Fruit fly (Drosophila melanogaster) whole organism: Measurements from ENCODE around the gene stac.
A peak's percentile ranks its signal among the peaks of the same experiment; 100 is the strongest.

Experiments
- CG8478 ChIP-seq: fragments of >200 bp; optimal IDR thresholded peaks from 2 replicates; lab custom pipeline; 2018; ENCODE audit warnings: inconsistent platforms
- Dll ChIP-seq: fragments of >200 bp; optimal IDR thresholded peaks from 2 replicates; lab custom pipeline; 2017
- EcR ChIP-seq, 2 experiments: fragments of >200 bp; optimal IDR thresholded peaks; 2 replicates each; lab custom pipeline; 2017; ENCODE audit warnings: missing biosample characterization in 2 of 2, missing genetic modification characterization in 2 of 2, missing genetic modification reagents in 2 of 2
- pan ChIP-seq: fragments of >200 bp; optimal IDR thresholded peaks from 2 replicates; lab custom pipeline; 2017
- psq ChIP-seq: fragments of >200 bp; optimal IDR thresholded peaks from 2 replicates; lab custom pipeline; 2017
- usp ChIP-seq: fragments of >200 bp; optimal IDR thresholded peaks from 2 replicates; lab custom pipeline; 2017; ENCODE audit warnings: missing biosample characterization, missing genetic modification characterization, mixed read lengths

The stac gene

DNA sequence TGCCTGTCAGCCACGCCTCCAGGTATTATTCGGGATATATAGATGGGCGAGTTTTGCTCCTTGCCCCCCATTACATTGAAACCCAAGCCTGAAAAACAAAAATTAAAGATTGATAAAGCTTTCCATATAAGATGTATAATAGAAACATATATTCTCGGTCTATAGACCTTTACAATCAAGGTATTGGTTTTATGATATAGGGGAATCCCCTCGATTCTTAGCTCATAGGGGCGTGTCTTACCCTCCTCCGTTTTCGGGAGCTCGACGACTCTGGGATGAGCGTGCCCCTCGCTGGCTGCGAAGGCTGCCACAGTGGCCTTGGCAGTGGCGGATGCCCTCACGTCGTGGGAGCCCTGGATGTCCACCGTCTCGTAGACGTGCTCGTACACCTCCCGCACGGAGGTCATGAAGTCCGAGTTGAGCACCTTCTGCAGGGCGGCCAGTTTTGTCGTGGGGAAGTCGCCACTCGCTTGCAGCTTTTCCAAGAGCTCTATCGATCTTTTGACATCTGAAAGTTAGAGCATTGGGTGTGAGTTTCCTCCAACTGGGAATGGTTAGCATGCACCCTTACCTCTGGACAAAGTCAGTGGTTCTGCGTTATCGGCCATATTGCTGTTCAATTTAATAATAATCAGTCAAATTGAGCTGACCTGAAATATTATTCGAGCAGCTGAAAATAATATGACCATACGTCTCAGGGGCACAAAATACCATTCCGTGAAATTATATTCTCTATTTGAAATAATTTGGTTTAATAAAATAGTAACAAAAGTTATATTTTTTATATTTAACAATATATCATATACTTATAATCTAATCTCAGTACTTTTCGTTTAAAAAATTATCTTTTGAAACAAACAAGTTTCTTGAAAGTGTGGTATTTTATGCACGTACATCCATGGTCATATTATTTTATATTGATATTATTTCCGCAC, 9.1 kb downstream of the stac start, which contains the start of the genes veli and PQBP1:
Gene veli, minus strand, starts transcription at position 685 of the 935 bp plus-strand sequence.
Gene PQBP1, plus strand, starts transcription at position 885 of the 935 bp plus-strand sequence.
- TF ChIP-seq psq (lab: Kevin White, UChicago), result no peak
- no peak for TF ChIP-seq usp
- no peak for TF ChIP-seq EcR (GFP tag; optimal IDR thresholded peaks at IDR 0.05; lab: Kevin White, UChicago)
- no peak for TF ChIP-seq Dll (lab: Kevin White, UChicago)
- no peak for TF ChIP-seq CG8478 (lab: Kevin White, UChicago)
- no peak for TF ChIP-seq pan (lab: Kevin White, UChicago)

DNA sequence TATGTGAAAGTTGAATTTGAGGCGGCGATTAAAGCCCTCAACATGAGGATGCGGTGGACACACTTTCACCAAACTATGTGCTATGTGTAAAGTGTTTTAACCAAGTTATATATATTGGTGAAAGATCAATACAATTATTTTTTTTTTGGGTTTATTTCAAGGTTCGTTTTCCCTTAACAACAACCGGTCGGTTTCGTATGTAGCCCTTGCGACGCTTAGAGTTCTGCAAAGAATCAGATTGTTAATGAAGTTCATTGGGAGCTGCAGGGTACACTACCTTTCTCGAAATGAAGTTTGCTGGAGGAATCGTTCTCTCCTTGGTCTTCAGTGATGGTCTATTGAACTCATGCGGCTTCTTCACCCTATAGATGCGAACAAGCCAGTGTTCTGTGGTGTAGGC, 10.8 kb downstream of the stac start:
- no peak for TF ChIP-seq psq (lab: Kevin White, UChicago)
- no peak for TF ChIP-seq Dll (lab: Kevin White, UChicago)
- TF ChIP-seq pan (lab: Kevin White, UChicago), result no peak
- TF ChIP-seq CG8478 (lab: Kevin White, UChicago), result no peak
- TF ChIP-seq usp, result no peak
- no peak for TF ChIP-seq EcR (GFP tag; optimal IDR thresholded peaks at IDR 0.05; lab: Kevin White, UChicago)

DNA sequence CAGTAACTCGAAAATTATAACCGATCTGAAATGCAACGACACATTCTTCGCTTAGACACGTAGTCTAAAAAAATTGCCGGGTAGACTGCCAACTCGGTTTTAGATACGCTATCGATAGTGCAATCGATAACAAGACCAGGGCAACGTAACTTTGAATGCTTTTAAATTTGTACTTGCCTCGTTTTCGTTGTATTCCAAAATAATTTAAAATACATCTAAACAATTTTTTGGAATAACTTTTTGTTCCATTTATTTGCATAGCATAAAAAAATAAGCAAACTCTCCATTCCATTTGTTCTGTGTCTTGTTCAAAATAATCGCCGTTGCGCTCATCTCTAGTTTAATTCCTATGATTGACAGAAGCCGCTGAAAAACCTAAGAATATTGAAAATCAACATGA, 13.5 kb downstream of the stac start, which contains the start of the genes Stt3B and CG11839:
Gene Stt3B, minus strand, starts transcription at position 69 of the 400 bp plus-strand sequence.
Gene CG11839, plus strand, starts transcription at position 359 of the 400 bp plus-strand sequence.
- TF ChIP-seq EcR (GFP tag; optimal IDR thresholded peaks at IDR 0.05; lab: Kevin White, UChicago) (no peak), Dll (lab: Kevin White, UChicago) (no peak), psq (lab: Kevin White, UChicago) (no peak), CG8478 (lab: Kevin White, UChicago) (no peak), usp (no peak), pan (lab: Kevin White, UChicago) (no peak)

DNA sequence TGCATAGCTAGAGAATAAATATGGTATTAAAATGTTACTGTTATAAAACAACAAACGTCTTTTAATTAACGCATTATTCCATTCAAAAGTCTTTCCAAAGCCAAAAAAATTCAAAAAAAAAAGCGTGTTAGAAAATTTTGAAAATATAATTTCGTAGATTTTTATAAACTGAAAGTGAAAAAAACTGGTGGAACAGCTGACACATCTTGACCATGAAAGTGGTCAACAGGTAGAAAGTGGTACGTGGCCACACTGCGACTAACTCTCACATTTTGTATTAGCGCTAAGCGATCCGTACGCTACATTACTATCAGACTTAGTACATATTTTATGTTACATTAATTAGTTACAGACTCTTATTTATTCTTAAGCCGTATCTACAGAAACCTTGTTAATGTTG, 14.8 kb downstream of the stac start, which contains the start of gene CG11836:
Gene CG11836, plus strand, starts transcription at position 256 of the 400 bp plus-strand sequence.
- TF ChIP-seq pan (lab: Kevin White, UChicago) (no peak), CG8478 (lab: Kevin White, UChicago) (no peak), EcR (GFP tag; optimal IDR thresholded peaks at IDR 0.05; lab: Kevin White, UChicago) (no peak), Dll (lab: Kevin White, UChicago) (no peak), psq (lab: Kevin White, UChicago) (no peak), usp (no peak)

DNA sequence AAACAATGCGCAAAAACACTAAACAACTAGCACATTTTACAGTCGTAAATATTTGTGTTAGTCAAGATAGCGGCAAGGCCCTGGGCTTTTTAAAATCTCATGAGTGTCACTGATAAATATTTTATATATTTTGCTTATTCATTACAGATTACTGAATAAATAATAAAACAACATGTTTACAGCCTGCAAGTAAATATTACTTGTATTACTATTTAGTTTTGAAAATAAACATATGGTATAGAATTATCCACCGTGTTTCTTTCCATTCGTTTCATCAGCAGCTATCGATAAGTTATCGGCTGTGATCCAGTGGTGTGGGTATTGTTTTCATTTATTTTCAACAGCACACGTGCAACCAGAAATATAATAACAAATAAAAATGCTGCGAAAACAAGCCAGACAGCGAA, 18.5 kb downstream of the stac start, which contains the start of the genes shams and CG11920:
Gene shams, minus strand, starts transcription at position 50 of the 407 bp plus-strand sequence.
Gene CG11920, plus strand, starts transcription at position 320 of the 407 bp plus-strand sequence.
- TF ChIP-seq CG8478 (lab: Kevin White, UChicago) (no peak), psq (lab: Kevin White, UChicago) (no peak), pan (lab: Kevin White, UChicago) (no peak), usp (no peak), EcR (GFP tag; optimal IDR thresholded peaks at IDR 0.05; lab: Kevin White, UChicago) (no peak), Dll (lab: Kevin White, UChicago) (no peak)

DNA sequence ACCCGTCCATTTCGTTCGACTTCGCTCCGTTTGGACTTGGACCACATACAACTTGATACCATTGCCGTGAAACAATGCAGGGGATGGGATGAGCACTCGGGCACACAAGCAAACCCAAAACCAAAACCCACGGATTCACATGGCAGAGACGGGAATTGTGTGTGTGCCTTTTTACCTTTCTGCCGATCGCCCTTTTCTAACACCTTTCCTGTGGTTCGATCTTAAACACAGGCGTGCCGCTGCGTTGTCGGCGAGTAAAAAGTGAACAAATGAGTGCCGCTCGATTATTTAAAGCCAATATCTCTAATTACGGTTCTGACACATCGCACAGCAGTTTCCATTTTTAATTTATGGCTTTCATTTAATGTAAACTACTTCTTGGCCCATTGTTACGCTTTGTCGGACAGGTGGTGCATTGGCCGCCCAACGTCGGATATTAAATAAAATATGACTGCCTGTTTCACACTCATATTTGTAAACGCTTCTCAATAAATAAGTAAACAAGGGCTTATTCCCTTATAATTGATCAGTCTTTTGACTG, 21.3 kb downstream of the stac start:
- TF ChIP-seq EcR (GFP tag; optimal IDR thresholded peaks at IDR 0.05; lab: Kevin White, UChicago) (no peak), Dll (lab: Kevin White, UChicago) (no peak), pan (lab: Kevin White, UChicago) (no peak), CG8478 (lab: Kevin White, UChicago) (no peak), usp (no peak)

DNA sequence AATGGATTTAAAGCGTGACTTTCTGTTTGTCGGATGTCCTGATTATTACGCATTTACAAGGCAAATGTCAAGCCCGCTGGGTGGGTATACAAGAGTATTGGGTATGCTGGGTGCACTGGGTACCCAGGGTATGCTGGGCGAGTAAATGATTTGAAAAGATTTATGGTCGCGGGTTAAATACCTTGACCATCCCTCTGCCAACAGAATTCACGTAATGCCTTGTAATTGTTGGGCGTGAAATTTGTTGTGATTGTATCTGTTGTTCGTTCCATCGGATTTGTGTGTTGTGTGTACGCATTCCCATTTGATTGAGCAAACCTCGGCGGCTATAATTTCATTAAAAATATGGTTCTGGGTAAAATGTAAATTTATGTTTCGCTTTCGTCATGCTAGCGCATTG, 22.6 kb downstream of the stac start:
- TF ChIP-seq Dll (lab: Kevin White, UChicago) (no peak), psq (lab: Kevin White, UChicago) (no peak), EcR (GFP tag; optimal IDR thresholded peaks at IDR 0.05; lab: Kevin White, UChicago) (no peak), pan (lab: Kevin White, UChicago) (no peak), CG8478 (lab: Kevin White, UChicago) (no peak), usp (no peak)

DNA sequence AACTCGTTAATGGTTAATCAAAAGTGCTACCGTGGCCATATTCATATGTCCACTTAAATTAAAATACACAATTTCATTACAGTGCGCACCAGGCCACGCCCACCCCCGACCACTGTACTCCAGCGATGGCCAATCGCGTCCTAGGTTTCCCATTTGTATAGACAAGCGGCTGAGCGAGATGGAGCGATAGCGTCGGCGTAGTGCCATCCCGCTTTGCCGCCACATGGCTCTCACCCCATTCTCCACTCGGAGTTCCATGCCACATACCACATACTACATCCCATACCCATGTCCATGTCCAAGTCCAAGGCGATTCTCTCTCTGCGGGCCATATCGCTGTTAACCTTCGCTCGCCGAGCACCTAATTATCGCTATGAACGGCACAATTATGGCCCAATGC, 24.4 kb downstream of the stac start:
- TF ChIP-seq usp (no peak), CG8478 (lab: Kevin White, UChicago) (peak; percentile 54)

DNA sequence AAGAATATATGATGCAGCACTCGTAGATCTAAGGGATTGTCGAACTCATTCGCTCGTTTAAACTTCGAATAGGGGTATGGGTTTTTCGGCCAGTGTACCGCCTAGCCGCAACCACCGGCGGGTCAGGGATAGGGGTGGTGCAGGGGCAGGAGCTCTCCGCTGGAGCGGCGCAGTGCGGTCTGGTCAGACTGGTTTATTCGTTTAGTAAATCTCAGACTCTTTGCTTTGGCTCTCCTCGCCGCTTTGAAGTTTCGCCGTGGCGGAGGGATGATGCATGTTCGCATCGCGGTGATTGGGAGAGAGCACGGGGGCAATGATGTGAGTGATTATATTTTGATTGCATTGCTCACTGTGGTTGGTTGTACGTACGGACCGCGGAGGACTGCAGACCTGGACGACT, 26.3 kb downstream of the stac start, which contains the start of gene fd96Ca:
Gene fd96Ca, plus strand, starts transcription at position 337 of the 400 bp plus-strand sequence.
- TF ChIP-seq Dll (lab: Kevin White, UChicago) (peak; percentile 82), CG8478 (lab: Kevin White, UChicago) (no peak), EcR (GFP tag; optimal IDR thresholded peaks at IDR 0.05; lab: Kevin White, UChicago) (no peak), psq (lab: Kevin White, UChicago) (no peak), pan (lab: Kevin White, UChicago) (no peak), usp (no peak)

DNA sequence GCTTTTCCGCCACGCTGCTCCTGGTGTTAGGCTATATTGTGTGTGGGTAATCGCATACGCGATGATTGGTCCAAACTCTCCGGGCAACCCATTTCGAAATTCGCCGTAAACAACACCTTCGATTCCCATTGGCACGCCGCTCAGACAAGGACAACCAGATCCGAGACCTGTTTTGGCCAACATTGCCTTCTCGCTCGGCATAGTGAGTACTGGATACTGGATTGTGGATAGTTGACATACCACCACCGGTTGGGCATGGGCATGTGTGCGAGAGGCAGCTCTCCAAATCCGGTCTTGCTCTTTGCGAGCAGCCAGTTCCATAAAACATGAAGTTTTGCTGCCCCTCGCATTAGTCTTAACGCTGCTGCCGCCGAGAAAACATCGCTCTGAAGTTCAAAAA, 38.6 kb downstream of the stac start, which contains the start of gene fd96Cb:
Gene fd96Cb, plus strand, starts transcription at position 374 of the 400 bp plus-strand sequence.
- peak; percentile 38 for TF ChIP-seq CG8478 (lab: Kevin White, UChicago)
- no peak for TF ChIP-seq psq (lab: Kevin White, UChicago)

DNA sequence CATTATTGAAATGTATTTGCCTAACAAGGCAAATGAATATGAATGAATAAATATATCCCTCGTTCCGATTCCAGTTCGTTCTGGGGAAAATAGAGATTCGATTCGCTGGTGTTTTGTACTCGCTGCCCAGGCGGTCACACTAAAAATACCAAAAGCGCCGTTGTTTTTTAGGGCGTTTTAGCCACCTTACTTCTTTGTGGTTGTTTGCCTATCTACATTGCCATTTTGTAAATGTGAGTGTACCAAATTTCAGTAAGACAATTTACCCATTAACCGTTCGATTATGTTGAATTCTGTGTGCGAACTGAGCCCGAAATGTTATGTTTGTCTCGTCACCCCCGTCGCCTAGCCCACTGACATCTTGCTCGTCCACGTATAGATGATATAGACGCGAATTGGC, 41.4 kb downstream of the stac start, which contains the start of the genes CG33095 and CG33096:
Gene CG33095, plus strand, starts transcription at position 187 of the 400 bp plus-strand sequence.
Gene CG33096, plus strand, starts transcription at position 187 of the 400 bp plus-strand sequence.
- peak in 1 of 2 experiments; percentile 2 for TF ChIP-seq EcR (GFP tag; optimal IDR thresholded peaks at IDR 0.05; lab: Kevin White, UChicago)
- no peak for TF ChIP-seq pan (lab: Kevin White, UChicago)
